Fruit fly (Drosophila melanogaster) whole organism, embryonic: ENCODE data around the gene kud.

Experiments used
- Ada2b ChIP-seq: fragments of 200-800 bp; sonication (Bioruptor generic); IDR thresholded peaks from 2 replicates; pipeline ENCODE4 v1.3.6; 2022; ENCODE audit warnings: missing biosample characterization, missing genetic modification characterization
- Awh ChIP-seq: fragments of 200-800 bp; sonication (Bioruptor generic); IDR thresholded peaks from 2 replicates; pipeline ENCODE4, ENCODE4 v1.3.6; 2022; ENCODE audit warnings: missing biosample characterization, missing genetic modification characterization
- BtbVII ChIP-seq: fragments of 200-800 bp; sonication (Bioruptor generic); optimal IDR thresholded peaks from 3 replicates; lab custom pipeline; 2017; ENCODE audit warnings: missing biosample characterization, mild to moderate bottlenecking, missing genetic modification characterization
- CG10431 ChIP-seq: fragments of 200-800 bp; sonication (Bioruptor generic); optimal IDR thresholded peaks from 3 replicates; lab custom pipeline; 2018; ENCODE audit warnings: missing biosample characterization, mild to moderate bottlenecking, missing genetic modification characterization
- CG15269 ChIP-seq: fragments of 200-800 bp; sonication (Bioruptor generic); optimal IDR thresholded peaks from 2 replicates; lab custom pipeline; 2018; ENCODE audit warnings: missing biosample characterization, mild to moderate bottlenecking, missing genetic modification characterization, moderate library complexity
- CG15514 ChIP-seq: fragments of 200-800 bp; sonication (Bioruptor generic); optimal IDR thresholded peaks from 3 replicates; lab custom pipeline; 2017; ENCODE audit warnings: missing biosample characterization, missing genetic modification characterization, mild to moderate bottlenecking, moderate library complexity, missing genetic modification reagents
- CG17186 ChIP-seq: fragments of 200-800 bp; sonication (Bioruptor generic); optimal IDR thresholded peaks from 3 replicates; lab custom pipeline; 2017; ENCODE audit warnings: missing biosample characterization, missing genetic modification reagents, missing genetic modification characterization
- CG17385 ChIP-seq: fragments of 200-800 bp; sonication (Bioruptor generic); optimal IDR thresholded peaks from 3 replicates; lab custom pipeline; 2018; ENCODE audit warnings: missing biosample characterization, mild to moderate bottlenecking, missing genetic modification characterization
- CG1792 ChIP-seq: fragments of 200-800 bp; sonication (Bioruptor generic); optimal IDR thresholded peaks from 2 replicates; lab custom pipeline; 2016; ENCODE audit warnings: missing biosample characterization, missing genetic modification characterization
- CG2199 ChIP-seq: fragments of 200-800 bp; sonication (Bioruptor generic); IDR thresholded peaks from 3 replicates; pipeline ENCODE4 v1.3.6; 2022; ENCODE audit warnings: missing biosample characterization, missing genetic modification characterization
- CG2678 ChIP-seq: fragments of 200-800 bp; sonication (Bioruptor generic); optimal IDR thresholded peaks from 3 replicates; lab custom pipeline; 2019; ENCODE audit warnings: missing biosample characterization, mild to moderate bottlenecking, missing genetic modification characterization, moderate library complexity
- CG32767 ChIP-seq: fragments of 200-800 bp; sonication (Bioruptor generic); IDR thresholded peaks from 2 replicates; pipeline ENCODE4 v1.3.6; 2022; ENCODE audit warnings: missing biosample characterization, missing genetic modification characterization
- CG6175 ChIP-seq: fragments of 200-800 bp; sonication (Bioruptor generic); IDR thresholded peaks from 3 replicates; pipeline ENCODE4 v1.3.6; 2022; ENCODE audit warnings: missing biosample characterization, missing genetic modification characterization
- CG7271 ChIP-seq: fragments of 200-800 bp; sonication (Bioruptor generic); optimal IDR thresholded peaks from 2 replicates; lab custom pipeline; 2018; ENCODE audit warnings: missing biosample characterization, mild to moderate bottlenecking, missing genetic modification characterization, moderate library complexity
- CG8290 ChIP-seq, 3 experiments: fragments of 200-800 bp; sonication (Bioruptor generic); optimal IDR thresholded peaks; 2 replicates each; lab custom pipeline; 2016 to 2019; ENCODE audit warnings: missing biosample characterization in 3 of 3, missing genetic modification characterization in 3 of 3, mild to moderate bottlenecking in 2 of 3, moderate library complexity in 1 of 3
- CG8359 ChIP-seq: fragments of 200-800 bp; sonication (Bioruptor generic); optimal IDR thresholded peaks from 2 replicates; lab custom pipeline; 2017; ENCODE audit warnings: missing biosample characterization, mild to moderate bottlenecking, missing genetic modification characterization, borderline replicate concordance
- CG9609 ChIP-seq: fragments of 200-800 bp; sonication (Bioruptor generic); optimal IDR thresholded peaks from 3 replicates; lab custom pipeline; 2016; ENCODE audit warnings: missing biosample characterization, missing genetic modification characterization
- CG9876 ChIP-seq: fragments of 200-800 bp; sonication (Bioruptor generic); optimal IDR thresholded peaks from 2 replicates; lab custom pipeline; 2016; ENCODE audit warnings: missing biosample characterization, missing genetic modification characterization
- CHES-1-like ChIP-seq: fragments of 200-800 bp; sonication (Bioruptor generic); optimal IDR thresholded peaks from 2 replicates; lab custom pipeline; 2016; ENCODE audit warnings: missing biosample characterization, missing genetic modification characterization
- CTCF ChIP-seq: fragments of 200-800 bp; sonication (Bioruptor generic); optimal IDR thresholded peaks from 2 replicates; lab custom pipeline; 2017; ENCODE audit warnings: missing biosample characterization, mild to moderate bottlenecking, missing genetic modification characterization, moderate library complexity
- Gug ChIP-seq: fragments of 200-800 bp; sonication (Bioruptor generic); IDR thresholded peaks from 4 replicates; pipeline ENCODE4 v1.3.6; 2022; ENCODE audit warnings: missing biosample characterization, missing genetic modification characterization
- H2.0 ChIP-seq: fragments of 200-800 bp; sonication (Bioruptor generic); IDR thresholded peaks from 2 replicates; pipeline ENCODE4 v1.3.6; 2022; ENCODE audit warnings: missing biosample characterization, missing genetic modification characterization
- HmgD ChIP-seq: fragments of 200-800 bp; sonication (Bioruptor generic); optimal IDR thresholded peaks from 3 replicates; lab custom pipeline; 2016; ENCODE audit warnings: missing biosample characterization, missing genetic modification characterization
- HmgZ ChIP-seq: fragments of 200-800 bp; sonication (Bioruptor generic); optimal IDR thresholded peaks from 2 replicates; lab custom pipeline; 2018; ENCODE audit warnings: missing biosample characterization, mild to moderate bottlenecking, missing genetic modification characterization
- Med ChIP-seq: fragments of 200-800 bp; sonication (Bioruptor generic); peaks from one replicate; lab custom pipeline; 2016; ENCODE audit warnings: missing biosample characterization, missing genetic modification characterization, mild to moderate bottlenecking, inconsistent platforms, moderate library complexity
- NK7.1 ChIP-seq: fragments of 200-800 bp; sonication (Bioruptor generic); optimal IDR thresholded peaks from 3 replicates; lab custom pipeline; 2016; ENCODE audit warnings: missing biosample characterization, missing genetic modification characterization
- NfI ChIP-seq: fragments of 200-800 bp; sonication (Bioruptor generic); optimal IDR thresholded peaks from 3 replicates; lab custom pipeline; 2018; ENCODE audit warnings: missing biosample characterization, mild to moderate bottlenecking, missing genetic modification characterization, moderate library complexity
- aop ChIP-seq: fragments of 200-800 bp; sonication (Bioruptor generic); IDR thresholded peaks from 2 replicates; pipeline ENCODE4 v1.3.6; 2022; ENCODE audit warnings: missing biosample characterization, missing genetic modification characterization
- az2 ChIP-seq: fragments of 200-800 bp; sonication (Bioruptor generic); optimal IDR thresholded peaks from 3 replicates; lab custom pipeline; 2016; ENCODE audit warnings: missing biosample characterization, missing genetic modification characterization
- bbx ChIP-seq: fragments of 200-800 bp; sonication (Bioruptor generic); IDR thresholded peaks from 2 replicates; pipeline ENCODE4 v1.3.6; 2022; ENCODE audit warnings: missing biosample characterization, missing genetic modification characterization; ENCODE audit not compliant: partially characterized antibody
- cad ChIP-seq: fragments of >200 bp; optimal IDR thresholded peaks from 2 replicates; lab custom pipeline; 2017; ENCODE audit warnings: missing biosample characterization, missing genetic modification characterization
- caup ChIP-seq: fragments of 200-800 bp; sonication (Bioruptor generic); optimal IDR thresholded peaks from 3 replicates; lab custom pipeline; 2017; ENCODE audit warnings: missing biosample characterization, mild to moderate bottlenecking, missing genetic modification characterization, moderate library complexity; ENCODE audit not compliant: severe bottlenecking
- cg ChIP-seq: fragments of 200-800 bp; sonication (Bioruptor generic); optimal IDR thresholded peaks from 3 replicates; lab custom pipeline; 2019; ENCODE audit warnings: missing biosample characterization, mild to moderate bottlenecking, missing genetic modification characterization, moderate library complexity
- chinmo ChIP-seq: fragments of 200-800 bp; sonication (Bioruptor generic); IDR thresholded peaks from 4 replicates; pipeline ENCODE4 v1.3.6; 2022; ENCODE audit warnings: missing biosample characterization, missing genetic modification characterization; ENCODE audit not compliant: partially characterized antibody
- dan ChIP-seq: fragments of 200-800 bp; sonication (Bioruptor generic); IDR thresholded peaks from 2 replicates; pipeline ENCODE4 v1.3.6; 2022; ENCODE audit warnings: missing biosample characterization, missing genetic modification characterization
- dysf ChIP-seq: fragments of 200-800 bp; sonication (Bioruptor generic); IDR thresholded peaks from 3 replicates; pipeline ENCODE4 v1.3.6; 2022; ENCODE audit warnings: missing biosample characterization, missing genetic modification characterization
- gem ChIP-seq: fragments of 200-800 bp; sonication (Bioruptor generic); optimal IDR thresholded peaks from 2 replicates; lab custom pipeline; 2019; ENCODE audit warnings: missing biosample characterization, mild to moderate bottlenecking, missing genetic modification characterization, moderate library complexity
- grn ChIP-seq: fragments of 200-800 bp; sonication (Bioruptor generic); optimal IDR thresholded peaks from 3 replicates; lab custom pipeline; 2017; ENCODE audit warnings: missing biosample characterization, missing genetic modification characterization
- gsb ChIP-seq: fragments of 200-800 bp; sonication (Bioruptor generic); IDR thresholded peaks from 2 replicates; pipeline ENCODE4 v1.3.6; 2022; ENCODE audit warnings: missing biosample characterization, missing genetic modification characterization
- p53 ChIP-seq: fragments of 200-800 bp; sonication (Bioruptor generic); optimal IDR thresholded peaks from 2 replicates; lab custom pipeline; 2016; ENCODE audit warnings: missing biosample characterization, missing genetic modification characterization
- sd ChIP-seq: fragments of 200-800 bp; sonication (Bioruptor generic); optimal IDR thresholded peaks from 3 replicates; lab custom pipeline; 2018; ENCODE audit warnings: missing biosample characterization, mild to moderate bottlenecking, missing genetic modification characterization, moderate library complexity
- seq ChIP-seq: fragments of 200-800 bp; sonication (Bioruptor generic); IDR thresholded peaks from 2 replicates; pipeline ENCODE4 v1.3.6; 2022; ENCODE audit warnings: missing biosample characterization, missing genetic modification characterization
- sqz ChIP-seq: fragments of 200-800 bp; sonication (Bioruptor generic); optimal IDR thresholded peaks from 3 replicates; lab custom pipeline; 2018; ENCODE audit warnings: missing biosample characterization, mild to moderate bottlenecking, missing genetic modification characterization
- sr ChIP-seq: fragments of 200-800 bp; sonication (Bioruptor generic); IDR thresholded peaks from 3 replicates; pipeline ENCODE4 v1.3.6; 2022; ENCODE audit warnings: missing biosample characterization, missing genetic modification characterization
- tin ChIP-seq: fragments of 200-800 bp; sonication (Bioruptor generic); optimal IDR thresholded peaks from 3 replicates; lab custom pipeline; 2016; ENCODE audit warnings: missing biosample characterization, missing genetic modification characterization
- vvl ChIP-seq: fragments of 200-800 bp; sonication (Bioruptor generic); IDR thresholded peaks from 2 replicates; pipeline ENCODE4 v1.3.6; 2022; ENCODE audit warnings: missing biosample characterization, missing genetic modification characterization

The kud gene

dm6 chr3L:16876785-16877468, 32.1 kb upstream of the kud start, which contains the start of gene CG32170 (continued):
- peak; percentile 71 for TF ChIP-seq grn (GFP tag; lab: Kevin White, UChicago)
- no peak for TF ChIP-seq CG9876 (GFP tag; lab: Kevin White, UChicago)
- no peak for TF ChIP-seq CG32767 (GFP tag; lab: Robert Waterston, UW)
- peak; percentile 45 for TF ChIP-seq sd (tag; lab: Kevin White, UChicago)
- TF ChIP-seq CG17186 (GFP tag; lab: Kevin White, UChicago) = no peak
- peak; percentile 51 for TF ChIP-seq CG15269 (tag; lab: Kevin White, UChicago)

- TF ChIP-seq CG7271 (tag; lab: Kevin White, UChicago) (no peak), CG17385 (GFP tag; lab: Kevin White, UChicago) (no peak), seq (GFP tag; lab: Robert Waterston, UW) (no peak), CG10431 (GFP tag; lab: Kevin White, UChicago) (no peak), cad (GFP tag; lab: Kevin White, UChicago) (no peak), p53 (GFP tag; lab: Kevin White, UChicago) (no peak), dan (GFP tag; lab: Robert Waterston, UW) (no peak), aop (GFP tag; lab: Robert Waterston, UW) (no peak), BtbVII (GFP tag; lab: Kevin White, UChicago) (no peak), az2 (GFP tag; lab: Kevin White, UChicago) (no peak), Awh (GFP tag; lab: Robert Waterston, UW) (peak; percentile 74), grn (GFP tag; lab: Kevin White, UChicago) (peak; percentile 15), CG1792 (GFP tag; lab: Kevin White, UChicago) (no peak), CHES-1-like (GFP tag; lab: Kevin White, UChicago) (no peak), CG6175 (GFP tag; lab: Robert Waterston, UW) (peak; percentile 31; the same call in 1 of the 3 replicates), chinmo (peak; percentile 78; the same call in 2 of the 4 replicates), sr (GFP tag; lab: Robert Waterston, UW) (0 out of 3 replicates have a peak, but pooled peaks have one; percentile 30)
Observed at dm6 chr3L:16875959-16876358, 31.2 kb upstream of the kud start.

dm6 chr3L:16875484-16875883, 30.7 kb upstream of the kud start:
- TF ChIP-seq CG2199 = peak; percentile 86
- TF ChIP-seq cg (GFP tag; lab: Kevin White, UChicago) = peak; percentile 74
- TF ChIP-seq CTCF = peak; percentile 80
- no peak for TF ChIP-seq CG8290 (GFP tag; optimal IDR thresholded peaks at IDR 0.05; lab: Kevin White, UChicago)
- TF ChIP-seq CG8290 (tag; optimal IDR thresholded peaks at IDR 0.05; lab: Kevin White, UChicago) = peak in 1 of 2 experiments; percentile 27
- TF ChIP-seq HmgZ (tag; lab: Kevin White, UChicago) = peak; percentile 9
- TF ChIP-seq bbx (GFP tag; lab: Robert Waterston, UW) = 0 out of 2 replicates have a peak, but pooled peaks have one; percentile 16
- no peak for TF ChIP-seq NK7.1 (GFP tag; lab: Kevin White, UChicago)
- no peak for TF ChIP-seq gsb
- TF ChIP-seq sqz (GFP tag; lab: Kevin White, UChicago) = no peak
- 0 out of 2 replicates have a peak, but pooled peaks have one; percentile 8 for TF ChIP-seq vvl
- TF ChIP-seq, all 482 proteins: peak for 7

- TF ChIP-seq Med (GFP tag; lab: Kevin White, UChicago) (peak; percentile 15), tin (GFP tag; lab: Kevin White, UChicago) (no peak), CG9609 (GFP tag; lab: Kevin White, UChicago) (no peak), Ada2b (GFP tag; lab: Robert Waterston, UW) (no peak), CG15514 (no peak), Gug (GFP tag; lab: Robert Waterston, UW) (no peak), gem (no peak), caup (GFP tag; lab: Kevin White, UChicago) (no peak), CG2678 (tag; lab: Kevin White, UChicago) (no peak), CG15269 (tag; lab: Kevin White, UChicago) (no peak), cad (GFP tag; lab: Kevin White, UChicago) (no peak), HmgD (GFP tag; lab: Kevin White, UChicago) (no peak), NfI (GFP tag; lab: Kevin White, UChicago) (no peak), dysf (GFP tag; lab: Robert Waterston, UW) (no peak), H2.0 (GFP tag; lab: Robert Waterston, UW) (no peak), CG8359 (GFP tag; lab: Kevin White, UChicago) (no peak)
Observed at dm6 chr3L:16873679-16874078, 28.9 kb upstream of the kud start.
